Worm (Caenorhabditis elegans): ENCODE measurements around the gene twk-9.
"Not testable (repeated sequence)": the region's sequence is repeated elsewhere in the genome, so short reads cannot be mapped to it uniquely, and the experiment has no call there.

twk-9 gene

DNA sequence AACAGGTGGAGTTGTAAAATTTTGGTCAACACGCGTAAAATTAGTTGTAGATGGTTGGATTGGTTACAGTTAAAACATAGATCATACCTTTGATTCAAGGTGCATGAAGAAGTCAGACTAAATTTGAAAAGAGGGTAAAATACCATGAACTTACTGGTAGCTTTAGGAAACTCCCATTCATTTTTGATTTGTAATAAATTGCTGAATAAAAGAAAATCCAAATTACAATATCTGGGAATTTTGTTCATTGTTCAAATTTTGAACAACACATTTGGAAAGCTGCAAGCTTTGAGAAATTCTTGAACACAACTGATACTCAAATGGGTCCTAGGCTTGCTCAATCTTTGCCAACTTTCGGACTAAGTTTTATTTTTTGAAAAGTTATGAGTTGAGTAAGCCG lies 15.0 kb upstream of the twk-9 start:
- TF ChIP-seq egl-27 (tag; optimal IDR thresholded peaks at IDR 0.05) (no peak), nhr-237 (tag; optimal IDR thresholded peaks at IDR 0.05) (no peak), ama-1 (optimal IDR thresholded peaks at IDR 0.05) (no peak), nhr-43 (tag; optimal IDR thresholded peaks at IDR 0.05; ENCODE audit: poor library complexity, severe bottlenecking) (no peak), ztf-4 (tag; optimal IDR thresholded peaks at IDR 0.05) (no peak), ztf-11 (tag; optimal IDR thresholded peaks at IDR 0.05) (no peak), ceh-28 (tag; optimal IDR thresholded peaks at IDR 0.05) (no peak), skn-1 (tag; optimal IDR thresholded peaks at IDR 0.05) (no peak), fos-1 (tag; optimal IDR thresholded peaks at IDR 0.05) (no peak), eor-1 (tag; optimal IDR thresholded peaks at IDR 0.05) (no peak), lin-39 (tag; optimal IDR thresholded peaks at IDR 0.05) (no peak), snpc-4 (tag; optimal IDR thresholded peaks at IDR 0.05) (no peak), mml-1 (tag; optimal IDR thresholded peaks at IDR 0.05) (no peak), hmg-11 (tag; optimal IDR thresholded peaks at IDR 0.05) (no peak), nhr-11 (tag; optimal IDR thresholded peaks at IDR 0.05) (no peak), lin-15B (tag; optimal IDR thresholded peaks at IDR 0.05) (no peak), jun-1 (tag; optimal IDR thresholded peaks at IDR 0.05) (no peak)

DNA sequence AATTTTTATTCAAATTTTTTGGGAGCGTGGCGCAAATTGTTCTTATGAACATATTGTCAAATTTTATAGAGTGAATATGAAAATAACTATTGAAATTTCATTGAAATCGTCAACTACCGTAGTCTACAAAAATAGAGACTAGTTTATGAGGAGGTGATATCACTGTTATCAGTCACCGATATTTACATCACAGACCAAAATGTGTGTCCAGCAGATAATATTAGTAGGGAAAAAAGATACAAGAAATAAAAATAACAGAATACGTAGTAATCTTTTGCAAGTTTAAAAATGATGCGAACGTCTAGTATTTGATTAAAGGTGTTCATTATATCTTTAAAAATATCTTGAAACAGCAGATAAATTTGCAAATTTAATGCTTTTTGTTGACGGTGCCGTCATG lies 13.7 kb upstream of the twk-9 start:
- TF ChIP-seq elt-2 (tag; optimal IDR thresholded peaks at IDR 0.05) (peak; percentile 3), ama-1 (optimal IDR thresholded peaks at IDR 0.05) (no peak)

DNA sequence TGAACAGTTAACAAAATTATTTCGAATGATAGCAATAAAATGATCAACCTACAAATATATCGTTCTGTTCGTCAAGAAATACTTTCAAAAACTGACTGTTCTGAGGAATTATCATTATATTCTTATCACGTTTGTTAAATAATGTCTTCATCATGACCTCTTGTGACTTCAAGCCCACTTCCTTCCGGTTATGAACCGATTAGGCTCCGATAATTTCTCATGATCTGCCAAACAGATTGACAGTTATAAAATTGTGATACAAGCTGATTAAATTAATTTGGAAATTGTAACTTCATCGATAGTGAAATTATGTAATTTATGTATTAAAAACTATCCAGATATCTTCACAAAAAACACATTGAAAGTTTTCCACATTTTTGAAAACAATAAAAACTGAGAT lies 12.1 kb upstream of the twk-9 start, which contains the start of gene ins-8:
TSS of gene ins-8 (minus strand) at position 101 of the 400 bp plus-strand sequence.
- no peak for TF ChIP-seq elt-3 (tag; optimal IDR thresholded peaks at IDR 0.05)

DNA sequence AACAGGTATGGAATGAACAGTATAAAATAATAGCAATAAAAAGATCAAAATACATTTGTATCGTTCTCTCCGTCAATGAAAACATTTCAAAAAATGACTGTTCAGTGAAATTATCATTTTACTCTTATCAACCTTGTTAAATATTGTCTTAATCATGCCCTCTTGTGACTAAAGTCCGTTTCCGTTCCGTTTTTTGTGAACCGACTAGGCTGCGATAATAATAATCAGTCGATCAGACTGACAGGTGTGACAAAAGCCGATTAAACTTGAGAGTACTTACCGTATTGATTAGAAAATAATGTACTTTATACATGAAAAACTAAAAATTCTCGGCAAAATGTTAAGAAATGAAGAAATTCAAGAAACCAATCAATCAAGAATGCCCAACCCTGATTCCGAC lies 10.5 kb upstream of the twk-9 start, which contains the start of gene ins-7:
TSS of gene ins-7 (minus strand) at position 332 of the 400 bp plus-strand sequence.
- TF ChIP-seq tbx-2 (tag; optimal IDR thresholded peaks at IDR 0.05) (no peak), eor-1 (tag; optimal IDR thresholded peaks at IDR 0.05) (no peak), nhr-12 (tag; optimal IDR thresholded peaks at IDR 0.05) (no peak), elt-2 (tag; optimal IDR thresholded peaks at IDR 0.05) (peak; percentile 91), pqm-1 (tag; optimal IDR thresholded peaks at IDR 0.05) (peak; percentile 34), egl-5 (tag; optimal IDR thresholded peaks at IDR 0.05) (no peak), hmg-11 (tag; optimal IDR thresholded peaks at IDR 0.05) (no peak), mdl-1 (tag; optimal IDR thresholded peaks at IDR 0.05) (no peak)

DNA sequence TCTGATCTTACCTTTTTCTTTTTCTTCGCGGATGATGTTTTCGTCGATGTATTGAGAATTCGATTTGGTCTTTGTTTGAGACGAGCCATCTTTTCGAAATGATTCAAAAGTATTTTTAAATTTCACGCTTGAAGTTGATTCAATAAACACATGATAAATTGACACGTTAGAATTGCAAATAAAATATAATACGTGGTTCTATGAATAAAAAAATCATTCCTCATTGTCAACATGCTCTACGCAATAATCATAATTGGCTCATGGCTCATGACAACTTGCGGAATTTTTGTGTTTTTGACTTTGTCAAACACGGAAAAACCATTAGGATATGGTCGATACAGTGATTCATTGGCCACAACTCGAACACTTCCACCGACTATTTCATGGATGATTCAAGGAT lies 9.5 kb upstream of the twk-9 start, which contains the start of the genes htas-1 and ZK1251.3:
TSS of gene htas-1 (minus strand) at position 101 of the 400 bp plus-strand sequence.
TSS of gene ZK1251.3 (plus strand) at position 226 of the 400 bp plus-strand sequence.
- no peak for TF ChIP-seq nhr-12 (tag; optimal IDR thresholded peaks at IDR 0.05)
- TF ChIP-seq ceh-82 (tag; optimal IDR thresholded peaks at IDR 0.05): no peak
- no peak for TF ChIP-seq mdl-1 (tag; optimal IDR thresholded peaks at IDR 0.05)
- TF ChIP-seq ztf-11 (tag; optimal IDR thresholded peaks at IDR 0.05): no peak
- TF ChIP-seq nhr-23 (tag; optimal IDR thresholded peaks at IDR 0.05): no peak
- TF ChIP-seq jun-1 (tag; optimal IDR thresholded peaks at IDR 0.05): no peak
- TF ChIP-seq nhr-43 (tag; optimal IDR thresholded peaks at IDR 0.05; ENCODE audit: poor library complexity, severe bottlenecking): no peak
- no peak for TF ChIP-seq egl-27 (tag; optimal IDR thresholded peaks at IDR 0.05)
- no peak for TF ChIP-seq pqm-1 (tag; optimal IDR thresholded peaks at IDR 0.05)
- TF ChIP-seq sea-2 (GFP tag; optimal IDR thresholded peaks at IDR 0.05): no peak
- TF ChIP-seq nhr-11 (tag; optimal IDR thresholded peaks at IDR 0.05): no peak
- no peak for TF ChIP-seq ztf-4 (tag; optimal IDR thresholded peaks at IDR 0.05)
- no peak for TF ChIP-seq nhr-67 (tag; optimal IDR thresholded peaks at IDR 0.05)
- TF ChIP-seq fkh-10 (GFP tag; optimal IDR thresholded peaks at IDR 0.05): no peak
- no peak for TF ChIP-seq unc-39 (tag; optimal IDR thresholded peaks at IDR 0.05)
- no peak for TF ChIP-seq skn-1 (tag; optimal IDR thresholded peaks at IDR 0.05)
- TF ChIP-seq lsy-12 (tag; optimal IDR thresholded peaks at IDR 0.05): no peak
- no peak for TF ChIP-seq elt-1 (tag; optimal IDR thresholded peaks at IDR 0.05)
- TF ChIP-seq nhr-25 (tag; optimal IDR thresholded peaks at IDR 0.05): no peak

DNA sequence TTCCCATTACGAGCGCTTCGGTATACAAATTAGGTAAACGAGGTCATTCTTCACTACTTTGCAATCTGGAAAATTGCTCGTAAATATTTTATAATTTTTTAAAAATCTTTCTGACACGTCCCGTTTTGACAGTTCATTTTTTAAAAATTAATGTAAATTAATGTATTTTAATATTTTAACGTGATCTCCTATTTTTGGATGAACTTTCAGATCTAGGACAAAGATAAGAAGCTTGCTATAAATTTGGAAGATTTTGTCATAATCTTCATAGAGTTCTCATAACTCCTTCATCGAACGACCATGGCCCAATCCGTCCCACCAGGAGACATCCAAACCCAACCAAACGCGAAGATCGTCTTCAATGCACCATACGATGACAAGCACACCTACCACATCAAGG lies 4.3 kb upstream of the twk-9 start, which contains the start of gene msp-76:
TSS of gene msp-76 (plus strand) at position 301 of the 400 bp plus-strand sequence.
- TF ChIP-seq unc-62 (GFP tag; optimal IDR thresholded peaks at IDR 0.05); sea-2 (GFP tag; optimal IDR thresholded peaks at IDR 0.05); ztf-4 (tag; optimal IDR thresholded peaks at IDR 0.05): not testable (repeated sequence)
